Worm (Caenorhabditis elegans): ENCODE data around the gene laf-1.

Gene laf-1

DNA sequence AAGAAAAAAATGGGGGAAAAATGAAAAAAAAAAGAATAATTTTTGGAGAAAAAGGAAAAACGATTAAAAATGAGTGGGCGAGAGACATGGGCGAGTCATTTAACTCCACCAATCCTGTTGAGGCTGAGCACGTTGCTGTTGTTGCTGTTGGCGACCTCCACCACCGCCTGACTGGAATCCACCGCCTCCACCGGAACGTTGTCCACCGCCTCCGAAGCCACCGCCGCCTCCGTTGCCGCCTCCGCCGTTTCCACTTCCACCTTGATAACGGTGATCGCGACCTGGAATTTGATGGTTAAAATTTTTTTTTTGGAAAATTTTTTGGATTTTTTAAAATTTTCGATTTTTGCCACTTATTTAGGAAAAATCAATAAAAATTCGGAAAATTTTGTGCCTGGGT, 8.1 kb downstream of the laf-1 start:
- TF ChIP-seq nfya-1 (tag; optimal IDR thresholded peaks at IDR 0.05; ENCODE audit: insufficient read depth) (no peak), ceh-9 (tag; optimal IDR thresholded peaks at IDR 0.05) (no peak), unc-39 (tag; optimal IDR thresholded peaks at IDR 0.05) (no peak), ztf-11 (tag; optimal IDR thresholded peaks at IDR 0.05) (no peak)

DNA sequence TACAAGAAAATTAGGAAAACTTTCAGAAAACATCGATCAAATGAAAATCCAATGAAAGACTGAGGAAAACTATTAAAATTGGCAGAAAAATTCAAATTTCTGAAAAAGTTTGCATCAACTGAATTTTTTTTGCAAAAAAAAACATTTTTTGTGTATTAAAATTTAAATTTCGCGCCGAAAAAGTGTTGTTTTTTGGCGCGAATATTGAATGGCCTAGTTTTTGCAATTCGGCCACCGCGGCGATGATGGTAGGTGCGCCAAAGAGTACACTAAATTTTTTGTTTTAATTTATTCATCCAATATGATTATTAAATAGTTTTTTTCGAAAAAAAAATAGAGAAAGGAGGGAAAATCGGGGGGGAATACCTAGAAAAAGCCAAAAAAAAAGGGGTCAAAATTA, 9.8 kb downstream of the laf-1 start:
- no peak for TF ChIP-seq pqm-1 (tag; optimal IDR thresholded peaks at IDR 0.05)
- no peak for TF ChIP-seq nhr-77 (tag; optimal IDR thresholded peaks at IDR 0.05)
- TF ChIP-seq unc-39 (tag; optimal IDR thresholded peaks at IDR 0.05), result no peak
- TF ChIP-seq nhr-28 (tag; optimal IDR thresholded peaks at IDR 0.05), result no peak
- TF ChIP-seq mdl-1 (tag; optimal IDR thresholded peaks at IDR 0.05), result no peak
- TF ChIP-seq nhr-12 (tag; optimal IDR thresholded peaks at IDR 0.05), result no peak
- no peak for TF ChIP-seq lin-15B (tag; optimal IDR thresholded peaks at IDR 0.05)
- TF ChIP-seq ceh-9 (tag; optimal IDR thresholded peaks at IDR 0.05), result no peak
- TF ChIP-seq fkh-2 (tag; optimal IDR thresholded peaks at IDR 0.05), result no peak
- no peak for TF ChIP-seq jun-1 (tag; optimal IDR thresholded peaks at IDR 0.05)
- TF ChIP-seq tbx-2 (tag; optimal IDR thresholded peaks at IDR 0.05), result no peak
- TF ChIP-seq elt-1 (tag; optimal IDR thresholded peaks at IDR 0.05), result no peak
- no peak for TF ChIP-seq mml-1 (tag; optimal IDR thresholded peaks at IDR 0.05)
- no peak for TF ChIP-seq daf-12 (tag; optimal IDR thresholded peaks at IDR 0.05)
- no peak for TF ChIP-seq ama-1 (optimal IDR thresholded peaks at IDR 0.05)
- no peak for TF ChIP-seq R02D3.7 (tag; optimal IDR thresholded peaks at IDR 0.05)
- no peak for TF ChIP-seq lin-39 (tag; optimal IDR thresholded peaks at IDR 0.05)
- TF ChIP-seq lsy-12 (tag; optimal IDR thresholded peaks at IDR 0.05), result no peak
- TF ChIP-seq ceh-82 (tag; optimal IDR thresholded peaks at IDR 0.05), result no peak

DNA sequence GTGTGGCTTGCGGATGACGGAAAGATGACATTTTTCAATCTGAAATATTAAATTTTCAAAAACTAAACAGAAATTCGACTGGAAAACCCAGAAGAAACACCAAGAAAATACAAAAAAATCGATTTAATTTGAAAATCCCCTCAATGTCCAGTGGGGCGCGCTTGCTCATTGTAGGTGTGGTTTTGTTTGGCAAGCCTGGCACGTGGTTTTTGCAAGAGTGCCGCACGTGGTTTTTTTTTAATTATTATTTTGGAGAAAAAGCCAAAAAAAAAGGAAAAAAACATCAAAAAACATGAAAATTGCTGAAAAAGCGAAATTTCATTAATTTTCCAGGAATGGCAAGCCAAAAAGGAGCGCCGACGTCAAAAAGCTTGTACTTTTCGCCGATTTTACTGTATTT, 10.2 kb downstream of the laf-1 start, which contains the start of gene swsn-3:
Gene swsn-3, minus strand, starts transcription at position 45 of the 400 bp plus-strand sequence.
- TF ChIP-seq nhr-77 (tag; optimal IDR thresholded peaks at IDR 0.05) (no peak), tbx-2 (tag; optimal IDR thresholded peaks at IDR 0.05) (peak; percentile 60), snpc-4 (tag; optimal IDR thresholded peaks at IDR 0.05) (peak; percentile 79), unc-62 (GFP tag; optimal IDR thresholded peaks at IDR 0.05) (no peak), nhr-23 (tag; optimal IDR thresholded peaks at IDR 0.05) (peak; percentile 91), mdl-1 (tag; optimal IDR thresholded peaks at IDR 0.05) (peak; percentile 41), pha-4 (tag; optimal IDR thresholded peaks at IDR 0.05) (peak; percentile 94), ceh-16 (tag; optimal IDR thresholded peaks at IDR 0.05) (no peak), fos-1 (tag; optimal IDR thresholded peaks at IDR 0.05) (no peak), lsy-12 (tag; optimal IDR thresholded peaks at IDR 0.05) (peak; percentile 74), hmg-11 (tag; optimal IDR thresholded peaks at IDR 0.05) (peak; percentile 94), nhr-67 (tag; optimal IDR thresholded peaks at IDR 0.05) (peak; percentile 69), nhr-43 (tag; optimal IDR thresholded peaks at IDR 0.05; ENCODE audit: poor library complexity, severe bottlenecking) (peak; percentile 82), nfya-1 (tag; optimal IDR thresholded peaks at IDR 0.05; ENCODE audit: insufficient read depth) (peak; percentile 91), egl-27 (tag; optimal IDR thresholded peaks at IDR 0.05) (peak; percentile 11), R02D3.7 (tag; optimal IDR thresholded peaks at IDR 0.05) (peak; percentile 79), nhr-25 (tag; optimal IDR thresholded peaks at IDR 0.05) (peak; percentile 75), elt-1 (tag; optimal IDR thresholded peaks at IDR 0.05) (peak; percentile 1), skn-1 (tag; optimal IDR thresholded peaks at IDR 0.05) (peak; percentile 64), zag-1 (tag; optimal IDR thresholded peaks at IDR 0.05) (peak; percentile 4), lin-39 (tag; optimal IDR thresholded peaks at IDR 0.05) (peak; percentile 68), jun-1 (tag; optimal IDR thresholded peaks at IDR 0.05) (peak; percentile 67), nhr-76 (tag; optimal IDR thresholded peaks at IDR 0.05) (peak; percentile 5), lin-15B (tag; optimal IDR thresholded peaks at IDR 0.05) (peak; percentile 96), aly-2 (tag; optimal IDR thresholded peaks at IDR 0.05) (no peak), ceh-82 (tag; optimal IDR thresholded peaks at IDR 0.05) (peak; percentile 79), ztf-4 (tag; optimal IDR thresholded peaks at IDR 0.05) (no peak), egl-5 (tag; optimal IDR thresholded peaks at IDR 0.05) (peak; percentile 81), pqm-1 (tag; optimal IDR thresholded peaks at IDR 0.05) (peak; percentile 8), elt-2 (tag; optimal IDR thresholded peaks at IDR 0.05) (peak; percentile 56), daf-12 (tag; optimal IDR thresholded peaks at IDR 0.05) (no peak), ceh-28 (tag; optimal IDR thresholded peaks at IDR 0.05) (peak; percentile 88), fkh-10 (GFP tag; optimal IDR thresholded peaks at IDR 0.05) (peak; percentile 43)
